Worm (Caenorhabditis elegans): ENCODE results near the gene tmem-231.
A peak's percentile ranks its signal among the peaks of the same experiment; 100 is the strongest.

tmem-231 gene

DNA sequence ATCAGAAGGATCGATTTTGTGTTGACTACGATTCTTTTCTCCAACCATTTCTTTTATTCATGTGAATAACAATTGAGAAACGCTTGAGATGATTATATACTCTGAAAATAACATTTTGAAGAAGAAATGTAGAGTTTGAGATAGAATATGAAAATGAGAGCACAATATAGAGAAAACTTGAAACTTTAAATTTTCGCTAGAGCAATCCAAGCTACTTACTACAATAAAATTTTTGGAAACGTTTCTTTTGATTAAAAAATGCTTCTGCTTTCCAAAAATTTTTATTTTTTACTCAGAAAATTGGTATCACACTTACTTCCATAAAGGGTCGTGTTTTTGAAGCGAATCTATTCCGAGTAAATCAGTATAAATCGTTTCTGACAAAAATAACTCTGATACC is 5.6 kb upstream of the tmem-231 start, which contains the start of gene M116.5:
Gene M116.5 (minus strand): TSS at position 101 of the 400 bp plus-strand sequence.
- no peak for TF ChIP-seq snpc-1.1 (tag; optimal IDR thresholded peaks at IDR 0.05; ENCODE audit: insufficient read depth)
- no peak for TF ChIP-seq lin-35 (GFP tag; optimal IDR thresholded peaks at IDR 0.05)
- TF ChIP-seq ets-4 (GFP tag; optimal IDR thresholded peaks at IDR 0.05), result no peak
- TF ChIP-seq madf-10 (tag; optimal IDR thresholded peaks at IDR 0.05), result no peak
- TF ChIP-seq ekl-4 (GFP tag; IDR thresholded peaks at IDR 0.05), result no peak
- TF ChIP-seq nhr-179 (tag; optimal IDR thresholded peaks at IDR 0.05), result no peak
- no peak for TF ChIP-seq Y53G8AR.9 (GFP tag; conservative IDR thresholded peaks at IDR 0.05)
- no peak for TF ChIP-seq ceh-40 (GFP tag; IDR thresholded peaks at IDR 0.05)
- no peak for TF ChIP-seq akir-1 (GFP tag; optimal IDR thresholded peaks at IDR 0.05)
- TF ChIP-seq ztf-3 (GFP tag; optimal IDR thresholded peaks at IDR 0.05), result no peak
- TF ChIP-seq F57C9.4 (tag; optimal IDR thresholded peaks at IDR 0.05), result no peak

DNA sequence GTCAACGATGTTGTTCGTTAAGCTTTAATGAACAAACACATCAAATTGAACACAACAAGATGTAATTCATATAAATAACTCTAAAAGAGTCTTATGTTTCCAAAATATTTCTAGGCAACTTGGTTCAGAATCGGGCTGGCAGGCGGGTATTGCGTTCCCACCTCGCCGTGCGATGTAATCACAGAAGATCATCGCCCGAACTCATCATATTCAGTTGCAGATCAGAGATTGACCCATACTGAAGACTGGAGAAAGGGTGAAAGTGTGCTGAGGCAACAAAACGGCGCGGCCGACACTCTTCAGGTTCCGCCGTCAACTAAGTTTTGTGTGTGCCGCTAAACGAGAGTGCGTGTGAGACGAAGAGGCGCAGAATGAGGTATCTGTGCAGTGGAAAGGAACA is 1.9 kb downstream of the tmem-231 start:
- TF ChIP-seq T26A5.8 (tag; optimal IDR thresholded peaks at IDR 0.05) (no peak), lin-35 (GFP tag; optimal IDR thresholded peaks at IDR 0.05) (peak in 1 of 3 experiments; percentile 20), lag-1 (GFP tag; IDR thresholded peaks at IDR 0.05) (no peak), cebp-2 (GFP tag; IDR thresholded peaks at IDR 0.05) (peak; percentile 80; the same call in 1 of the 2 replicates), him-1 (tag; optimal IDR thresholded peaks at IDR 0.05) (peak; percentile 94), F37B4.10 (GFP tag; IDR thresholded peaks at IDR 0.05) (0 out of 2 replicates have a peak, but pooled peaks have one; percentile 18), athp-1 (tag; optimal IDR thresholded peaks at IDR 0.05) (peak; percentile 58), F52B5.7 (tag; optimal IDR thresholded peaks at IDR 0.05) (peak; percentile 70), aptf-2 (GFP tag; conservative IDR thresholded peaks at IDR 0.05) (no peak), tbp1 (GFP tag; optimal IDR thresholded peaks at IDR 0.05) (peak; percentile 83), lin-54 (GFP tag; optimal IDR thresholded peaks at IDR 0.05) (peak; percentile 85), rec-8 (tag; optimal IDR thresholded peaks at IDR 0.05) (peak in 1 of 2 experiments; percentile 20), ZK185.1 (tag; optimal IDR thresholded peaks at IDR 0.05; ENCODE audit: poor library complexity, severe bottlenecking) (peak; percentile 85), ceh-40 (GFP tag; IDR thresholded peaks at IDR 0.05) (no peak), pbrm-1 (GFP tag; IDR thresholded peaks at IDR 0.05) (peak; percentile 99), zfh-2 (GFP tag; conservative IDR thresholded peaks at IDR 0.05) (no peak), bed-2 (GFP tag; IDR thresholded peaks at IDR 0.05) (no peak), D2030.7 (GFP tag; IDR thresholded peaks at IDR 0.05) (peak; percentile 98), repo-1 (tag; optimal IDR thresholded peaks at IDR 0.05) (peak; percentile 90), zim-3 (tag; optimal IDR thresholded peaks at IDR 0.05) (no peak), gei-17 (GFP tag; optimal IDR thresholded peaks at IDR 0.05) (peak; percentile 58), B0019.2 (GFP tag; conservative IDR thresholded peaks at IDR 0.05) (peak; percentile 85), ceh-91 (GFP tag; IDR thresholded peaks at IDR 0.05) (peak; percentile 69), akir-1 (GFP tag; optimal IDR thresholded peaks at IDR 0.05) (no peak), rcor-1 (GFP tag; IDR thresholded peaks at IDR 0.05) (peak; percentile 97), tlf-1 (GFP tag; optimal IDR thresholded peaks at IDR 0.05) (peak; percentile 84), T07F8.4 (tag; optimal IDR thresholded peaks at IDR 0.05) (peak; percentile 66), F23B12.7 (tag; optimal IDR thresholded peaks at IDR 0.05; ENCODE audit: insufficient read depth) (peak; percentile 63), dox-1 (GFP tag; IDR thresholded peaks at IDR 0.05) (peak; percentile 98; the same call in 1 of the 2 replicates), ama-1 (optimal IDR thresholded peaks at IDR 0.05) (peak; percentile 72), ama-1 (GFP tag; optimal IDR thresholded peaks at IDR 0.05) (no peak), egl-44 (GFP tag; IDR thresholded peaks at IDR 0.05) (peak; percentile 26; the same call in 1 of the 2 replicates), lin-40 (tag; optimal IDR thresholded peaks at IDR 0.05) (peak; percentile 85), nfya-2 (GFP tag; IDR thresholded peaks at IDR 0.05) (no peak), F22D6.2 (tag; optimal IDR thresholded peaks at IDR 0.05) (peak; percentile 34), madf-8 (GFP tag; conservative IDR thresholded peaks at IDR 0.05) (peak; percentile 60), ztf-22 (GFP tag; optimal IDR thresholded peaks at IDR 0.05) (peak; percentile 60), attf-5 (GFP tag; optimal IDR thresholded peaks at IDR 0.05) (peak; percentile 57), nhr-120 (GFP tag; IDR thresholded peaks at IDR 0.05) (no peak)

All from whole organism, young adult.